Fruit fly (Drosophila melanogaster) whole organism, embryonic: ENCODE data around the gene Bsg.
A peak's percentile ranks its signal among the peaks of the same experiment; 100 is the strongest.

Source experiments
- Atf6 ChIP-seq: fragments of 200-800 bp; sonication (Bioruptor generic); IDR thresholded peaks from 2 replicates; pipeline ENCODE4 v1.3.6; 2022; ENCODE audit warnings: missing biosample characterization, missing genetic modification characterization
- Bteb2 ChIP-seq: fragments of 200-800 bp; sonication (Bioruptor generic); optimal IDR thresholded peaks from 2 replicates; lab custom pipeline; 2016; ENCODE audit warnings: missing biosample characterization, missing genetic modification characterization
- CG10543 ChIP-seq: fragments of 200-800 bp; sonication (Bioruptor generic); optimal IDR thresholded peaks from 3 replicates; lab custom pipeline; 2017; ENCODE audit warnings: missing biosample characterization, mild to moderate bottlenecking, missing genetic modification characterization, moderate library complexity
- CG11085 ChIP-seq: fragments of 200-800 bp; sonication (Bioruptor generic); IDR thresholded peaks from 2 replicates; pipeline ENCODE4 v1.3.6; 2022; ENCODE audit warnings: missing biosample characterization, missing genetic modification characterization
- CG11247 ChIP-seq: fragments of 200-800 bp; sonication (Bioruptor generic); IDR thresholded peaks from 2 replicates; pipeline ENCODE4 v1.3.6; 2022; ENCODE audit warnings: missing biosample characterization, missing genetic modification characterization
- CG1233 ChIP-seq: fragments of 200-800 bp; sonication (Bioruptor generic); optimal IDR thresholded peaks from 4 replicates; lab custom pipeline; 2018; ENCODE audit warnings: missing biosample characterization, mild to moderate bottlenecking, missing genetic modification characterization
- CG12659 ChIP-seq: fragments of 200-800 bp; sonication (Bioruptor generic); optimal IDR thresholded peaks from 3 replicates; lab custom pipeline; 2017; ENCODE audit warnings: mild to moderate bottlenecking, missing biosample characterization, missing genetic modification reagents, missing genetic modification characterization
- CG12942 ChIP-seq: fragments of 200-800 bp; sonication (Bioruptor generic); optimal IDR thresholded peaks from 3 replicates; lab custom pipeline; 2016; ENCODE audit warnings: missing biosample characterization, missing genetic modification characterization
- CG13775 ChIP-seq: fragments of 200-800 bp; sonication (Bioruptor generic); optimal IDR thresholded peaks from 3 replicates; lab custom pipeline; 2017; ENCODE audit warnings: missing biosample characterization, mild to moderate bottlenecking, missing genetic modification characterization
- CG14441 ChIP-seq: fragments of 200-800 bp; sonication (Bioruptor generic); IDR thresholded peaks from 2 replicates; pipeline ENCODE4 v1.3.6; 2022; ENCODE audit warnings: missing biosample characterization, missing genetic modification characterization
- CG16813 ChIP-seq: fragments of 200-800 bp; sonication (Bioruptor generic); IDR thresholded peaks from 3 replicates; pipeline ENCODE4 v1.3.6; 2022; ENCODE audit warnings: missing biosample characterization, missing genetic modification characterization; ENCODE audit not compliant: partially characterized antibody
- CG17802 ChIP-seq: fragments of 200-800 bp; sonication (Bioruptor generic); optimal IDR thresholded peaks from 2 replicates; lab custom pipeline; 2018; ENCODE audit warnings: missing biosample characterization, mild to moderate bottlenecking, missing genetic modification characterization, moderate library complexity
- CG1792 ChIP-seq: fragments of 200-800 bp; sonication (Bioruptor generic); optimal IDR thresholded peaks from 2 replicates; lab custom pipeline; 2016; ENCODE audit warnings: missing biosample characterization, missing genetic modification characterization
- CG34422 ChIP-seq: fragments of 200-800 bp; sonication (Bioruptor generic); IDR thresholded peaks from 3 replicates; pipeline ENCODE4 v1.3.6; 2022; ENCODE audit warnings: missing biosample characterization, missing genetic modification characterization
- CG3838 ChIP-seq: fragments of 200-800 bp; sonication (Bioruptor generic); optimal IDR thresholded peaks from 3 replicates; lab custom pipeline; 2016; ENCODE audit warnings: missing biosample characterization, missing genetic modification characterization
- CG4617 ChIP-seq: fragments of 200-800 bp; sonication (Bioruptor generic); optimal IDR thresholded peaks from 3 replicates; lab custom pipeline; 2016; ENCODE audit warnings: missing biosample characterization, missing genetic modification characterization, borderline replicate concordance
- CG6175 ChIP-seq: fragments of 200-800 bp; sonication (Bioruptor generic); IDR thresholded peaks from 3 replicates; pipeline ENCODE4 v1.3.6; 2022; ENCODE audit warnings: missing biosample characterization, missing genetic modification characterization
- CG6254 ChIP-seq: fragments of 200-800 bp; sonication (Bioruptor generic); optimal IDR thresholded peaks from 3 replicates; lab custom pipeline; 2017; ENCODE audit warnings: mild to moderate bottlenecking, missing biosample characterization, missing genetic modification reagents, missing genetic modification characterization
- CG6689 ChIP-seq: fragments of 200-800 bp; sonication (Bioruptor generic); IDR thresholded peaks from 2 replicates; pipeline ENCODE4 v1.3.6; 2022; ENCODE audit warnings: missing biosample characterization, missing genetic modification characterization
- CG7786 ChIP-seq: fragments of 200-800 bp; sonication (Bioruptor generic); optimal IDR thresholded peaks from 2 replicates; lab custom pipeline; 2016; ENCODE audit warnings: missing biosample characterization, missing genetic modification characterization
- D19A ChIP-seq: fragments of 200-800 bp; optimal IDR thresholded peaks from 3 replicates; lab custom pipeline; 2019; ENCODE audit warnings: missing biosample characterization, mild to moderate bottlenecking, missing genetic modification characterization, moderate library complexity
- Dref ChIP-seq: fragments of 200-800 bp; sonication (Bioruptor generic); IDR thresholded peaks from 2 replicates; pipeline ENCODE4 v1.3.6; 2022; ENCODE audit warnings: missing biosample characterization, missing genetic modification characterization
- Fer1 ChIP-seq: fragments of 200-800 bp; sonication (Bioruptor generic); optimal IDR thresholded peaks from 2 replicates; lab custom pipeline; 2017; ENCODE audit warnings: missing biosample characterization, mild to moderate bottlenecking, missing genetic modification characterization
- Gug ChIP-seq: fragments of 200-800 bp; sonication (Bioruptor generic); IDR thresholded peaks from 4 replicates; pipeline ENCODE4 v1.3.6; 2022; ENCODE audit warnings: missing biosample characterization, missing genetic modification characterization
- H2.0 ChIP-seq: fragments of 200-800 bp; sonication (Bioruptor generic); IDR thresholded peaks from 2 replicates; pipeline ENCODE4 v1.3.6; 2022; ENCODE audit warnings: missing biosample characterization, missing genetic modification characterization
- HHEX ChIP-seq: fragments of 200-800 bp; sonication (Bioruptor generic); optimal IDR thresholded peaks from 3 replicates; lab custom pipeline; 2017; ENCODE audit warnings: missing biosample characterization, mild to moderate bottlenecking, missing genetic modification characterization, missing genetic modification reagents
- HLH3B ChIP-seq: fragments of 200-800 bp; sonication (Bioruptor generic); IDR thresholded peaks from 2 replicates; pipeline ENCODE4 v1.3.6; 2022; ENCODE audit warnings: missing biosample characterization, missing genetic modification characterization
- Hmr ChIP-seq: fragments of 200-800 bp; sonication (Bioruptor generic); optimal IDR thresholded peaks from 3 replicates; lab custom pipeline; 2017; ENCODE audit warnings: mild to moderate bottlenecking, missing biosample characterization, missing genetic modification reagents, missing genetic modification characterization
- Sox100B ChIP-seq: fragments of 200-800 bp; sonication (Bioruptor generic); optimal IDR thresholded peaks from 3 replicates; lab custom pipeline; 2018; ENCODE audit warnings: missing biosample characterization, mild to moderate bottlenecking, missing genetic modification characterization
- Sry-δ ChIP-seq: fragments of 200-800 bp; sonication (Bioruptor generic); optimal IDR thresholded peaks from 2 replicates; lab custom pipeline; 2016; ENCODE audit warnings: missing biosample characterization, missing genetic modification characterization
- Trl ChIP-seq, 3 experiments: fragments of >200 bp in 2 of 3; fragments of 200-800 bp in 1 of 3; sonication (Bioruptor generic) in 1 of 3; optimal IDR thresholded peaks; 2 replicates in 1 of 3; 3 replicates in 2 of 3; lab custom pipeline; 2016 to 2017; ENCODE audit warnings: missing biosample characterization in 1 of 3, missing genetic modification characterization in 1 of 3
- aop ChIP-seq: fragments of 200-800 bp; sonication (Bioruptor generic); IDR thresholded peaks from 2 replicates; pipeline ENCODE4 v1.3.6; 2022; ENCODE audit warnings: missing biosample characterization, missing genetic modification characterization
- bab2 ChIP-seq: fragments of 200-800 bp; sonication (Bioruptor generic); optimal IDR thresholded peaks from 2 replicates; lab custom pipeline; 2016; ENCODE audit warnings: missing biosample characterization, missing genetic modification characterization
- cg ChIP-seq: fragments of 200-800 bp; sonication (Bioruptor generic); optimal IDR thresholded peaks from 3 replicates; lab custom pipeline; 2019; ENCODE audit warnings: missing biosample characterization, mild to moderate bottlenecking, missing genetic modification characterization, moderate library complexity
- chif ChIP-seq, 2 experiments: fragments of 200-800 bp; sonication (Bioruptor generic); optimal IDR thresholded peaks; 3 replicates each; lab custom pipeline; 2016; ENCODE audit warnings: missing biosample characterization in 2 of 2, missing genetic modification characterization in 2 of 2
- en ChIP-seq: fragments of 200-800 bp; sonication (Bioruptor generic); optimal IDR thresholded peaks from 2 replicates; lab custom pipeline; 2016; ENCODE audit warnings: missing biosample characterization, missing genetic modification characterization
- exex ChIP-seq: fragments of 200-800 bp; sonication (Bioruptor generic); optimal IDR thresholded peaks from 4 replicates; lab custom pipeline; 2018; ENCODE audit warnings: missing biosample characterization, mild to moderate bottlenecking, missing genetic modification characterization, moderate library complexity
- gsb-n ChIP-seq: fragments of 200-800 bp; sonication (Bioruptor generic); optimal IDR thresholded peaks from 3 replicates; lab custom pipeline; 2018; ENCODE audit warnings: missing biosample characterization, mild to moderate bottlenecking, missing genetic modification characterization
- her ChIP-seq: fragments of 200-800 bp; sonication (Bioruptor generic); optimal IDR thresholded peaks from 2 replicates; lab custom pipeline; 2016; ENCODE audit warnings: missing biosample characterization, missing genetic modification characterization
- lbe ChIP-seq: fragments of 200-800 bp; sonication (Bioruptor generic); optimal IDR thresholded peaks from 2 replicates; lab custom pipeline; 2016; ENCODE audit warnings: missing biosample characterization, mild to moderate bottlenecking, missing genetic modification characterization
- lov ChIP-seq, 2 experiments: fragments of 200-800 bp in 1 of 2; fragments of >200 bp in 1 of 2; sonication (Bioruptor generic) in 1 of 2; IDR thresholded peaks in 1 of 2; optimal IDR thresholded peaks in 1 of 2; 2 replicates in 1 of 2; 3 replicates in 1 of 2; pipeline versions ENCODE4 v1.3.6 to Lab custom; 2017 to 2022; ENCODE audit warnings: missing biosample characterization in 1 of 2, missing genetic modification characterization in 1 of 2
- mam ChIP-seq: fragments of 200-800 bp; sonication (Bioruptor generic); optimal IDR thresholded peaks from 3 replicates; lab custom pipeline; 2016; ENCODE audit warnings: missing biosample characterization, missing genetic modification characterization
- nmo ChIP-seq: fragments of 200-800 bp; sonication (Bioruptor generic); optimal IDR thresholded peaks from 2 replicates; lab custom pipeline; 2018; ENCODE audit warnings: missing biosample characterization, mild to moderate bottlenecking, missing genetic modification characterization, moderate library complexity
- nom ChIP-seq: fragments of 200-800 bp; sonication (Bioruptor generic); optimal IDR thresholded peaks from 2 replicates; lab custom pipeline; 2017; ENCODE audit warnings: missing biosample characterization, missing genetic modification characterization, mild to moderate bottlenecking, moderate library complexity, missing genetic modification reagents
- oc ChIP-seq: fragments of 200-800 bp; sonication (Bioruptor generic); optimal IDR thresholded peaks from 2 replicates; lab custom pipeline; 2018; ENCODE audit warnings: missing biosample characterization, mild to moderate bottlenecking, missing genetic modification characterization, moderate library complexity
- seq ChIP-seq: fragments of 200-800 bp; sonication (Bioruptor generic); IDR thresholded peaks from 2 replicates; pipeline ENCODE4 v1.3.6; 2022; ENCODE audit warnings: missing biosample characterization, missing genetic modification characterization
- so ChIP-seq: fragments of 200-800 bp; sonication (Bioruptor generic); IDR thresholded peaks from 3 replicates; pipeline ENCODE4 v1.3.6; 2022; ENCODE audit warnings: missing biosample characterization, missing genetic modification characterization
- zfh1 ChIP-seq: fragments of 200-800 bp; sonication (Bioruptor generic); IDR thresholded peaks from 3 replicates; pipeline ENCODE4 v1.3.6; 2022; ENCODE audit warnings: missing biosample characterization, missing genetic modification characterization

The Bsg gene

DNA sequence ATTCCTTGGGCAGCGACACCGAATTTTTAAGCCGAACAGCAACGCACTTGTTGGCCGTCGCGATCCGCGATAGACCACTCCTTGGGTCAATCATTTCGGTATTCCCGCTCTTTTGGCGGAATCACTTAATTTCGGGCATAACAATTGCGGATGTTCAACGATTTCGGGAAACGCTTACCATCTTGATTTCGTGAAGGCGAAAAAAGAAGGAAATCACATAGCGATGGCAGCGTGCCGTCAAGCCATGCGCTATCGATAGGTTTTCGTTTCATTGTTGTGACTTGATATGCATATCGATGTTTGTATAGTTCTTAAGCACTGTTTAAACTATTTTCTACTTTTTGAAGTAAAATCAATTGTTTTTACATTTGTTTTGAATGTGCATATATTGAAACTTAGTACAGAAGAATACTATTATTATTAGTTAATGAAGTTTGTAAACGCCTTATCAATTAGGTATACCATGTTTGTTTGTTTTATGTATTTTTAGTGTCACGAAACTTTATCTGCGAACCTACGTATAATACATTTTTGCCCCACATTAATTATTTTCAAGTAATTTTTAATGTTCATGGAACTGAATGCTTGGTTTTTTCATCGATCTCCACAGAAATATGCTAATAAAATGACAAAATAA, 40.5 kb upstream of the Bsg start, which contains the start of gene RpL36A (continued):
- TF ChIP-seq oc (tag; lab: Kevin White, UChicago), result no peak
- TF ChIP-seq CG7786 (GFP tag; lab: Kevin White, UChicago), result peak; percentile 35
- TF ChIP-seq mam (GFP tag; lab: Kevin White, UChicago), result peak; percentile 66
- TF ChIP-seq CG10543 (GFP tag; lab: Kevin White, UChicago), result peak; percentile 58
- peak; percentile 76 for TF ChIP-seq Fer1
- TF ChIP-seq CG3838 (GFP tag; lab: Kevin White, UChicago), result no peak
- TF ChIP-seq CG6689 (GFP tag; lab: Robert Waterston, UW), result peak; percentile 6; the same call in 1 of the 2 replicates
- peak; percentile 99 for TF ChIP-seq CG17802
- peak; percentile 81 for TF ChIP-seq CG12659 (GFP tag; lab: Kevin White, UChicago)
- no peak for TF ChIP-seq D19A
- no peak for TF ChIP-seq lov (optimal IDR thresholded peaks at IDR 0.05; lab: Kevin White, UChicago)
- TF ChIP-seq lov (GFP tag; IDR thresholded peaks at IDR 0.05; lab: Robert Waterston, UW), result peak; percentile 76; the same call in 2 of the 3 replicates
- no peak; the same call in 1 of the 2 replicates for TF ChIP-seq H2.0 (GFP tag; lab: Robert Waterston, UW)
- TF ChIP-seq cg (GFP tag; lab: Kevin White, UChicago), result no peak
- TF ChIP-seq her (GFP tag; lab: Kevin White, UChicago), result peak; percentile 68
- no peak for TF ChIP-seq gsb-n (tag; lab: Kevin White, UChicago)
- TF ChIP-seq Hmr, result peak; percentile 78
- TF ChIP-seq CG6254, result no peak
- TF ChIP-seq so, result peak; percentile 76; the same call in 2 of the 3 replicates
- peak; percentile 4 for TF ChIP-seq CG1233 (GFP tag; lab: Kevin White, UChicago)
- peak; percentile 54 for TF ChIP-seq HHEX (GFP tag; lab: Kevin White, UChicago)
- TF ChIP-seq Bteb2 (GFP tag; lab: Kevin White, UChicago), result peak; percentile 43
- TF ChIP-seq CG34422 (GFP tag; lab: Robert Waterston, UW), result 0 out of 3 replicates have a peak, but pooled peaks have one; percentile 39
- peak in 1 of 2 experiments; percentile 63 for TF ChIP-seq chif (GFP tag; optimal IDR thresholded peaks at IDR 0.05; lab: Kevin White, UChicago)
- TF ChIP-seq Gug (GFP tag; lab: Robert Waterston, UW), result no peak
- 0 out of 3 replicates have a peak, but pooled peaks have one; percentile 24 for TF ChIP-seq CG6175 (GFP tag; lab: Robert Waterston, UW)
- peak; percentile 93 for TF ChIP-seq CG16813 (GFP tag; lab: Robert Waterston, UW)
- TF ChIP-seq aop (GFP tag; lab: Robert Waterston, UW), result no peak
- peak; percentile 64 for TF ChIP-seq CG13775 (GFP tag; lab: Kevin White, UChicago)
- 0 out of 2 replicates have a peak, but pooled peaks have one; percentile 36 for TF ChIP-seq HLH3B (GFP tag; lab: Robert Waterston, UW)
- peak; percentile 51 for TF ChIP-seq CG14441
- TF ChIP-seq Sry-δ, result peak; percentile 94
- TF ChIP-seq Dref (GFP tag; lab: Robert Waterston, UW), result peak; percentile 94
- TF ChIP-seq bab2 (GFP tag; lab: Kevin White, UChicago), result no peak
- TF ChIP-seq exex (tag; lab: Kevin White, UChicago), result no peak
- peak; percentile 43; the same call in 1 of the 2 replicates for TF ChIP-seq CG11085 (GFP tag; lab: Robert Waterston, UW)
- TF ChIP-seq CG4617, result no peak
- peak; percentile 47 for TF ChIP-seq nmo (GFP tag; lab: Kevin White, UChicago)
- peak; percentile 66 for TF ChIP-seq CG11247
- peak; percentile 73 for TF ChIP-seq zfh1 (GFP tag; lab: Robert Waterston, UW)
- TF ChIP-seq nom (GFP tag; lab: Kevin White, UChicago), result peak; percentile 77
- no peak for TF ChIP-seq CG1792 (GFP tag; lab: Kevin White, UChicago)
- TF ChIP-seq Trl (optimal IDR thresholded peaks at IDR 0.05; lab: Kevin White, UChicago), result no peak
- TF ChIP-seq Trl (GFP tag; optimal IDR thresholded peaks at IDR 0.05; lab: Kevin White, UChicago), result peak; percentile 27
- peak; percentile 44; the same call in 1 of the 2 replicates for TF ChIP-seq Atf6 (GFP tag; lab: Robert Waterston, UW)
- peak; percentile 0 for TF ChIP-seq en
- no peak for TF ChIP-seq lbe (GFP tag; lab: Kevin White, UChicago)
- TF ChIP-seq Sox100B, result no peak
- peak; percentile 50; the same call in 1 of the 2 replicates for TF ChIP-seq seq (GFP tag; lab: Robert Waterston, UW)
- no peak for TF ChIP-seq CG12942 (GFP tag; lab: Kevin White, UChicago)
